Worm (Caenorhabditis elegans) whole organism, young adult: ENCODE data around the gene clec-121.

ENCODE experiments used
- B0336.3 ChIP-seq: fragments of 200-800 bp; sonication (Bioruptor generic); IDR thresholded peaks from 2 replicates; pipeline ENCODE4 v1.3.6; 2022; ENCODE audit warnings: missing genetic modification characterization, missing compliant biosample characterization
- C06A6.2 ChIP-seq: fragments of 200-800 bp; sonication (Bioruptor generic); conservative IDR thresholded peaks from 2 replicates; pipeline ENCODE4 v1.3.6; 2022; ENCODE audit warnings: missing genetic modification characterization, missing compliant biosample characterization
- F55B11.4 ChIP-seq: sonication (generic microtip); optimal IDR thresholded peaks from 2 replicates; lab custom pipeline; 2016; ENCODE audit warnings: missing compliant biosample characterization, missing genetic modification characterization, borderline replicate concordance; ENCODE audit not compliant: insufficient read depth
- F57A8.1 ChIP-seq: fragments of 200-800 bp; sonication (Bioruptor generic); optimal IDR thresholded peaks from 2 replicates; lab custom pipeline; 2018; ENCODE audit warnings: mild to moderate bottlenecking, missing genetic modification characterization, moderate library complexity, missing compliant biosample characterization
- K12H6.12 ChIP-seq: fragments of 200-800 bp; sonication (Bioruptor generic); optimal IDR thresholded peaks from 2 replicates; lab custom pipeline; 2018; ENCODE audit warnings: mild to moderate bottlenecking, missing genetic modification characterization, missing compliant biosample characterization
- Y95B8A.8 ChIP-seq: fragments of 200-800 bp; sonication (Bioruptor generic); IDR thresholded peaks from 2 replicates; pipeline ENCODE4 v1.3.6; 2022; ENCODE audit warnings: missing genetic modification reagents, missing genetic modification characterization, missing compliant biosample characterization
- akir-1 ChIP-seq: fragments of 200-800 bp; sonication (Bioruptor generic); optimal IDR thresholded peaks from 2 replicates; lab custom pipeline; 2018; ENCODE audit warnings: mild to moderate bottlenecking, missing genetic modification characterization, moderate library complexity, missing compliant biosample characterization
- ama-1 ChIP-seq, 3 experiments: fragments of 150-350 bp in 1 of 3; sonication (generic microtip) in 2 of 3; optimal IDR thresholded peaks; 2 replicates each; lab custom pipeline; 2014 to 2018; ENCODE audit warnings: missing biosample characterization in 2 of 3, missing genetic modification characterization in 2 of 3, missing genetic modification reagents in 2 of 3
- attf-3 ChIP-seq: fragments of 200-800 bp; sonication (Bioruptor generic); conservative IDR thresholded peaks from 2 replicates; pipeline ENCODE4 v1.3.6; 2022; ENCODE audit warnings: missing genetic modification reagents, missing genetic modification characterization, missing compliant biosample characterization
- attf-5 ChIP-seq: fragments of 200-800 bp; sonication (Bioruptor generic); optimal IDR thresholded peaks from 2 replicates; lab custom pipeline; 2018; ENCODE audit warnings: mild to moderate bottlenecking, missing genetic modification characterization, missing compliant biosample characterization
- bed-1 ChIP-seq: fragments of 200-800 bp; sonication (Bioruptor generic); IDR thresholded peaks from 2 replicates; pipeline ENCODE4 v1.3.6; 2022; ENCODE audit warnings: missing genetic modification reagents, missing genetic modification characterization, missing compliant biosample characterization
- ekl-4 ChIP-seq: fragments of 200-800 bp; sonication (Bioruptor generic); IDR thresholded peaks from 2 replicates; pipeline ENCODE4 v1.3.6; 2022; ENCODE audit warnings: missing genetic modification reagents, missing genetic modification characterization, missing compliant biosample characterization
- nhr-179 ChIP-seq: sonication (generic microtip); optimal IDR thresholded peaks from 2 replicates; lab custom pipeline; 2016; ENCODE audit warnings: mild to moderate bottlenecking, missing genetic modification characterization, missing compliant biosample characterization
- pha-4 ChIP-seq: fragments of 150-350 bp; sonication (generic microtip); optimal IDR thresholded peaks from 2 replicates; lab custom pipeline; 2014; ENCODE audit warnings: missing biosample characterization, missing genetic modification reagents, missing genetic modification characterization

ce11 chrII:3065086-3065485, 37.0 kb upstream of the clec-121 start:
- no peak for TF ChIP-seq F57A8.1 (GFP tag; lab: Kevin White, UChicago)
- no peak for TF ChIP-seq F55B11.4 (tag; lab: Kevin White, UChicago)
- TF ChIP-seq bed-1 (GFP tag; lab: Robert Waterston, UW), result no peak
- no peak for TF ChIP-seq attf-5
- no peak for TF ChIP-seq nhr-179 (tag; lab: Kevin White, UChicago)
- TF ChIP-seq akir-1 (GFP tag; lab: Kevin White, UChicago), result no peak
- TF ChIP-seq C06A6.2 (GFP tag; lab: Robert Waterston, UW), result no peak
- no peak for TF ChIP-seq attf-3 (GFP tag; lab: Robert Waterston, UW)
- no peak for TF ChIP-seq ama-1 (optimal IDR thresholded peaks at IDR 0.05; lab: Kevin White, UChicago)
- TF ChIP-seq ama-1 (GFP tag; optimal IDR thresholded peaks at IDR 0.05; lab: Kevin White, UChicago), result no peak
- TF ChIP-seq ekl-4, result no peak
- TF ChIP-seq Y95B8A.8 (GFP tag; lab: Robert Waterston, UW), result no peak
- no peak for TF ChIP-seq B0336.3
- TF ChIP-seq K12H6.12 (tag; lab: Kevin White, UChicago), result no peak
- no peak for TF ChIP-seq pha-4 (tag; lab: Kevin White, UChicago)
